Worm (Caenorhabditis elegans): ENCODE results near the gene Y43E12A.3.

Gene Y43E12A.3

ce11 chrIV:10975968-10976367 lies 11.7 kb upstream of the Y43E12A.3 start (continued):
- 0 out of 2 replicates have a peak, but pooled peaks have one; percentile 31 for TF ChIP-seq nhr-41 (GFP tag; IDR thresholded peaks at IDR 0.05)
- TF ChIP-seq fos-1 (tag; optimal IDR thresholded peaks at IDR 0.05) = no peak
- TF ChIP-seq daf-16 (GFP tag; optimal IDR thresholded peaks at IDR 0.05) = no peak
- no peak for TF ChIP-seq daf-16 (tag; optimal IDR thresholded peaks at IDR 0.05)
- TF ChIP-seq T20F7.1 (GFP tag; optimal IDR thresholded peaks at IDR 0.05) = no peak
- TF ChIP-seq ceh-62 (tag; optimal IDR thresholded peaks at IDR 0.05) = no peak
- no peak for TF ChIP-seq vab-7 (GFP tag; IDR thresholded peaks at IDR 0.05)
- TF ChIP-seq F26F4.8 (GFP tag; conservative IDR thresholded peaks at IDR 0.05) = no peak
- TF ChIP-seq dve-1 (tag; optimal IDR thresholded peaks at IDR 0.05; ENCODE audit: insufficient read depth) = peak; percentile 22
- no peak for TF ChIP-seq Y48G9A.11 (GFP tag; IDR thresholded peaks at IDR 0.05)
- TF ChIP-seq nhr-48 (tag; optimal IDR thresholded peaks at IDR 0.05) = no peak
- TF ChIP-seq lin-13 (GFP tag; optimal IDR thresholded peaks at IDR 0.05) = no peak
- TF ChIP-seq aly-2 (tag; optimal IDR thresholded peaks at IDR 0.05) = no peak
- no peak for TF ChIP-seq F49E8.2 (tag; optimal IDR thresholded peaks at IDR 0.05; ENCODE audit: borderline replicate concordance)
- no peak for TF ChIP-seq daf-8 (GFP tag; IDR thresholded peaks at IDR 0.05)
- no peak for TF ChIP-seq duxl-1 (tag; optimal IDR thresholded peaks at IDR 0.05; ENCODE audit: poor library complexity)
- TF ChIP-seq nhr-237 (tag; optimal IDR thresholded peaks at IDR 0.05) = no peak
- peak; percentile 19 for TF ChIP-seq nhr-6 (tag; optimal IDR thresholded peaks at IDR 0.05)
- no peak for TF ChIP-seq lin-1 (GFP tag; IDR thresholded peaks at IDR 0.05)
- TF ChIP-seq aha-1 (tag) = peak; percentile 50
- peak; percentile 15 for TF ChIP-seq nhr-77 (tag; optimal IDR thresholded peaks at IDR 0.05)

DNA sequence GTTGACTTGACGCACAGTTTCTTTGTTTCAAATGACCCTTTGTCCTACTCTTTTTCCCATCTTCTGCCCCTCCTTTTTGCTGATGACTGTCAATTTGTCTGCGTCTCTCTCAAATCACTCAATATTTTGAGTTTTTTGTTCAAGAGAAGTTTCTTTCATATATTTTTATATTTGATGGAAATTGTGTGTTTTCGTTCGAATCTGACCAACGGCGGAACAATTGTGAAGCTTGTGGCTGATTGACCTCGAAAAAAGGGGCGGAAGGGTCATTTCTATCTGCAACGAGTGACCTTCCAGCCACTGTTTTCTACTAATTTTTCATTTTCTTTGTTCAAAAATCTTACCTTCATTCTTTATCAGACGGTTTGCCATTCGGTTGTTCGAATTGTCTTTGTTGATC lies 9.1 kb upstream of the Y43E12A.3 start:
- TF ChIP-seq R02D3.7 (tag; optimal IDR thresholded peaks at IDR 0.05) (no peak), ceh-44 (GFP tag; IDR thresholded peaks at IDR 0.05) (no peak), jun-1 (tag; optimal IDR thresholded peaks at IDR 0.05) (no peak), dmd-8 (GFP tag; IDR thresholded peaks at IDR 0.05) (no peak), sdz-12 (GFP tag; optimal IDR thresholded peaks at IDR 0.05) (no peak), Y48G9A.11 (GFP tag; IDR thresholded peaks at IDR 0.05) (no peak), dpl-1 (GFP tag; optimal IDR thresholded peaks at IDR 0.05) (no peak), nhr-10 (tag; optimal IDR thresholded peaks at IDR 0.05) (no peak), lin-38 (GFP tag; IDR thresholded peaks at IDR 0.05) (no peak), tag-97 (GFP tag; IDR thresholded peaks at IDR 0.05) (no peak), cey-2 (tag; optimal IDR thresholded peaks at IDR 0.05; ENCODE audit: borderline replicate concordance, insufficient read depth) (no peak), hif-1 (tag; optimal IDR thresholded peaks at IDR 0.05) (no peak), unc-130 (GFP tag; optimal IDR thresholded peaks at IDR 0.05) (no peak), daf-12 (tag; optimal IDR thresholded peaks at IDR 0.05) (no peak), nhr-102 (tag; optimal IDR thresholded peaks at IDR 0.05) (no peak), fos-1 (tag; optimal IDR thresholded peaks at IDR 0.05) (no peak), mdt-29 (GFP tag; IDR thresholded peaks at IDR 0.05) (no peak), tra-1 (GFP tag; IDR thresholded peaks at IDR 0.05) (no peak)

DNA sequence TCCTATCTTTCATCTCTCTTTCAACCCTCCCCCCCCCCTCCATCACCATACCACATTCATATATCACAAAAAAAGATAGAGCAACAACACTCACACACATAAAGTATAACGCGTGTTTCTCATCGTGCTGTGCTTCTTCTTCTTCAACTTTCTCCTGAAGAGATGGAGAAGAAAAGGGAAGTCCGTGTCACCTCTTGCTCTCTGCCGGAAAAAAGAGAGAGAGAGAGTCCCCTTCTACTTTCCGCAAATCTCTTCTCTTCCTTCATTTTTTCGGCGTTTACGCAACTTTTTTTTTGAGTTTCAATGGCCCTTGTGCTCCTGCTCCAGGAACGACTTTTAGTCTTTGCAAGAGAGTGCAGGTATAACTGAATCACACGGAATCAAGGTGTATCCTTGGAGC lies 8.0 kb upstream of the Y43E12A.3 start:
- TF ChIP-seq madf-9 (GFP tag; conservative IDR thresholded peaks at IDR 0.05) = no peak
- TF ChIP-seq rbr-2 (tag; optimal IDR thresholded peaks at IDR 0.05) = no peak
- TF ChIP-seq nhr-41 (GFP tag; IDR thresholded peaks at IDR 0.05) = no peak
- TF ChIP-seq hlh-30 (tag; optimal IDR thresholded peaks at IDR 0.05; ENCODE audit: insufficient read depth) = peak; percentile 45
- TF ChIP-seq lin-15B (tag; optimal IDR thresholded peaks at IDR 0.05) = no peak
- TF ChIP-seq hif-1 (tag; optimal IDR thresholded peaks at IDR 0.05) = no peak
- TF ChIP-seq R02D3.7 (tag; optimal IDR thresholded peaks at IDR 0.05) = no peak
- TF ChIP-seq zip-2 (tag; optimal IDR thresholded peaks at IDR 0.05) = no peak
- no peak for TF ChIP-seq ceh-20 (GFP tag; IDR thresholded peaks at IDR 0.05)
- TF ChIP-seq egl-27 (tag; optimal IDR thresholded peaks at IDR 0.05) = no peak
- TF ChIP-seq fkh-10 (GFP tag; optimal IDR thresholded peaks at IDR 0.05) = peak; percentile 46
- peak in 1 of 2 experiments; percentile 94 for TF ChIP-seq unc-62 (GFP tag; optimal IDR thresholded peaks at IDR 0.05 in 1 of 2)
- TF ChIP-seq unc-62 (tag; optimal IDR thresholded peaks at IDR 0.05) = no peak
- no peak for TF ChIP-seq nhr-10 (tag; optimal IDR thresholded peaks at IDR 0.05)
- TF ChIP-seq ctbp-1 (GFP tag; IDR thresholded peaks at IDR 0.05) = peak; percentile 63; the same call in 1 of the 2 replicates
- no peak for TF ChIP-seq nhr-76 (tag; optimal IDR thresholded peaks at IDR 0.05)
- peak; percentile 22 for TF ChIP-seq mep-1 (tag; optimal IDR thresholded peaks at IDR 0.05)
- no peak for TF ChIP-seq nhr-77 (tag; optimal IDR thresholded peaks at IDR 0.05)
- TF ChIP-seq set-16 (GFP tag; IDR thresholded peaks at IDR 0.05) = no peak
